Worm (Caenorhabditis elegans) whole organism, young adult: ENCODE results near the gene F54D5.2.

ENCODE experiments used
- B0019.2 ChIP-seq: fragments of 200-800 bp; sonication (Bioruptor generic); conservative IDR thresholded peaks from 2 replicates; pipeline ENCODE4 v1.3.6; 2022; ENCODE audit warnings: missing genetic modification reagents, missing genetic modification characterization, missing compliant biosample characterization
- B0336.3 ChIP-seq: fragments of 200-800 bp; sonication (Bioruptor generic); IDR thresholded peaks from 2 replicates; pipeline ENCODE4 v1.3.6; 2022; ENCODE audit warnings: missing genetic modification characterization, missing compliant biosample characterization
- C06A6.2 ChIP-seq: fragments of 200-800 bp; sonication (Bioruptor generic); conservative IDR thresholded peaks from 2 replicates; pipeline ENCODE4 v1.3.6; 2022; ENCODE audit warnings: missing genetic modification characterization, missing compliant biosample characterization
- F10E7.11 ChIP-seq: sonication (generic microtip); optimal IDR thresholded peaks from 2 replicates; lab custom pipeline; 2017; ENCODE audit warnings: mild to moderate bottlenecking, missing genetic modification characterization, moderate library complexity, missing compliant biosample characterization
- F37B4.10 ChIP-seq: fragments of 200-800 bp; sonication (Bioruptor generic); IDR thresholded peaks from 2 replicates; pipeline ENCODE4 v1.3.6; 2022; ENCODE audit warnings: missing genetic modification characterization, missing compliant biosample characterization
- F49E8.2 ChIP-seq: sonication (generic microtip); optimal IDR thresholded peaks from 3 replicates; lab custom pipeline; 2017; ENCODE audit warnings: missing genetic modification characterization, mild to moderate bottlenecking, missing compliant biosample characterization, antibody characterized with exemption, moderate library complexity; ENCODE audit not compliant: insufficient read depth
- F57C9.4 ChIP-seq: sonication (generic microtip); optimal IDR thresholded peaks from 2 replicates; lab custom pipeline; 2017; ENCODE audit warnings: mild to moderate bottlenecking, missing genetic modification characterization, missing compliant biosample characterization
- Y67H2A.10 ChIP-seq: fragments of 200-800 bp; sonication (Bioruptor generic); conservative IDR thresholded peaks from 2 replicates; pipeline ENCODE4 v1.3.6; 2022; ENCODE audit warnings: missing genetic modification reagents, missing genetic modification characterization, missing compliant biosample characterization
- Y79H2A.3 ChIP-seq: fragments of 200-800 bp; sonication (Bioruptor generic); conservative IDR thresholded peaks from 2 replicates; pipeline ENCODE4 v1.3.6; 2022; ENCODE audit warnings: missing genetic modification reagents, missing genetic modification characterization, missing compliant biosample characterization
- Y95B8A.8 ChIP-seq: fragments of 200-800 bp; sonication (Bioruptor generic); IDR thresholded peaks from 2 replicates; pipeline ENCODE4 v1.3.6; 2022; ENCODE audit warnings: missing genetic modification reagents, missing genetic modification characterization, missing compliant biosample characterization
- aptf-2 ChIP-seq: fragments of 200-800 bp; sonication (Bioruptor generic); conservative IDR thresholded peaks from 2 replicates; pipeline ENCODE4 v1.3.6; 2022; ENCODE audit warnings: missing genetic modification reagents, missing genetic modification characterization, missing compliant biosample characterization
- aptf-3 ChIP-seq: fragments of 200-800 bp; sonication (Bioruptor generic); IDR thresholded peaks from 2 replicates; pipeline ENCODE4 v1.3.6; 2022; ENCODE audit warnings: missing genetic modification characterization, missing compliant biosample characterization
- atf-7 ChIP-seq: sonication (generic microtip); optimal IDR thresholded peaks from 2 replicates; lab custom pipeline; 2017; ENCODE audit warnings: mild to moderate bottlenecking, missing genetic modification characterization, missing compliant biosample characterization
- athp-1 ChIP-seq: sonication (generic microtip); optimal IDR thresholded peaks from 2 replicates; lab custom pipeline; 2017; ENCODE audit warnings: mild to moderate bottlenecking, missing genetic modification characterization, missing compliant biosample characterization
- attf-3 ChIP-seq: fragments of 200-800 bp; sonication (Bioruptor generic); conservative IDR thresholded peaks from 2 replicates; pipeline ENCODE4 v1.3.6; 2022; ENCODE audit warnings: missing genetic modification reagents, missing genetic modification characterization, missing compliant biosample characterization
- bed-2 ChIP-seq: fragments of 200-800 bp; sonication (Bioruptor generic); IDR thresholded peaks from 2 replicates; pipeline ENCODE4 v1.3.6; 2022; ENCODE audit warnings: missing genetic modification reagents, missing genetic modification characterization, missing compliant biosample characterization
- cebp-1 ChIP-seq, 2 experiments: fragments of 200-800 bp in 1 of 2; sonication (Bioruptor generic) in 1 of 2; sonication (generic microtip) in 1 of 2; IDR thresholded peaks in 1 of 2; optimal IDR thresholded peaks in 1 of 2; 2 replicates each; pipeline versions ENCODE4 v1.3.6 to Lab custom; 2017 to 2022; ENCODE audit warnings: missing compliant biosample characterization in 2 of 2, missing genetic modification characterization in 2 of 2, mild to moderate bottlenecking in 1 of 2, missing genetic modification reagents in 1 of 2, moderate library complexity in 1 of 2
- ceh-27 ChIP-seq: fragments of 200-800 bp; sonication (Bioruptor generic); optimal IDR thresholded peaks from 2 replicates; lab custom pipeline; 2018; ENCODE audit warnings: mild to moderate bottlenecking, missing genetic modification characterization, moderate library complexity, missing compliant biosample characterization
- ceh-79 ChIP-seq: sonication (generic microtip); optimal IDR thresholded peaks from 2 replicates; lab custom pipeline; 2017; ENCODE audit warnings: mild to moderate bottlenecking, missing genetic modification characterization, missing compliant biosample characterization
- dox-1 ChIP-seq: fragments of 200-800 bp; sonication (Bioruptor generic); IDR thresholded peaks from 2 replicates; pipeline ENCODE4 v1.3.6; 2022; ENCODE audit warnings: missing genetic modification reagents, missing genetic modification characterization, missing compliant biosample characterization
- dpff-1 ChIP-seq: sonication (generic microtip); optimal IDR thresholded peaks from 2 replicates; lab custom pipeline; 2017; ENCODE audit warnings: mild to moderate bottlenecking, missing genetic modification characterization, missing compliant biosample characterization
- egl-44 ChIP-seq: fragments of 200-800 bp; sonication (Bioruptor generic); IDR thresholded peaks from 2 replicates; pipeline ENCODE4 v1.3.6; 2022; ENCODE audit warnings: missing genetic modification reagents, missing genetic modification characterization, missing compliant biosample characterization
- egrh-3 ChIP-seq: fragments of 200-800 bp; sonication (Bioruptor generic); IDR thresholded peaks from 2 replicates; pipeline ENCODE4 v1.3.6; 2022; ENCODE audit warnings: missing genetic modification reagents, missing genetic modification characterization, missing compliant biosample characterization
- ekl-4 ChIP-seq: fragments of 200-800 bp; sonication (Bioruptor generic); IDR thresholded peaks from 2 replicates; pipeline ENCODE4 v1.3.6; 2022; ENCODE audit warnings: missing genetic modification reagents, missing genetic modification characterization, missing compliant biosample characterization
- gei-17 ChIP-seq: fragments of 200-800 bp; sonication (Bioruptor generic); optimal IDR thresholded peaks from 2 replicates; lab custom pipeline; 2018; ENCODE audit warnings: mild to moderate bottlenecking, missing genetic modification characterization, missing compliant biosample characterization
- him-1 ChIP-seq: sonication (generic microtip); optimal IDR thresholded peaks from 2 replicates; lab custom pipeline; 2016; ENCODE audit warnings: missing genotype, missing genetic modification reagents, missing genetic modification characterization, missing compliant biosample characterization
- hlh-12 ChIP-seq: sonication (generic microtip); optimal IDR thresholded peaks from 2 replicates; lab custom pipeline; 2016; ENCODE audit warnings: missing genetic modification characterization, missing compliant biosample characterization
- let-607 ChIP-seq, 2 experiments: fragments of 200-800 bp in 1 of 2; sonication (Bioruptor generic) in 1 of 2; sonication (generic microtip) in 1 of 2; optimal IDR thresholded peaks; 2 replicates each; lab custom pipeline; 2016 to 2018; ENCODE audit warnings: mild to moderate bottlenecking in 2 of 2, missing compliant biosample characterization in 2 of 2, missing genetic modification characterization in 2 of 2, moderate library complexity in 2 of 2, missing genotype in 1 of 2
- lir-1 ChIP-seq: fragments of 200-800 bp; sonication (Bioruptor generic); conservative IDR thresholded peaks from 2 replicates; pipeline ENCODE4 v1.3.6; 2022; ENCODE audit warnings: missing genetic modification reagents, missing genetic modification characterization, missing compliant biosample characterization
- lsl-1 ChIP-seq: fragments of 200-800 bp; sonication (Bioruptor generic); optimal IDR thresholded peaks from 2 replicates; lab custom pipeline; 2018; ENCODE audit warnings: mild to moderate bottlenecking, missing genetic modification characterization, moderate library complexity, missing compliant biosample characterization
- lsy-27 ChIP-seq: sonication (generic microtip); optimal IDR thresholded peaks from 2 replicates; lab custom pipeline; 2017; ENCODE audit warnings: missing genetic modification characterization, mild to moderate bottlenecking, missing compliant biosample characterization, antibody characterized with exemption, missing genotype, borderline replicate concordance; ENCODE audit not compliant: insufficient read depth
- nfya-1 ChIP-seq: sonication (generic microtip); optimal IDR thresholded peaks from 2 replicates; lab custom pipeline; 2017; ENCODE audit warnings: antibody characterized with exemption, missing compliant biosample characterization, missing genetic modification characterization, borderline replicate concordance; ENCODE audit not compliant: insufficient read depth
- nfyb-1 ChIP-seq: fragments of 200-800 bp; sonication (Bioruptor generic); IDR thresholded peaks from 2 replicates; pipeline ENCODE4 v1.3.6; 2022; ENCODE audit warnings: missing genetic modification reagents, missing genetic modification characterization, missing compliant biosample characterization
- nhr-179 ChIP-seq: sonication (generic microtip); optimal IDR thresholded peaks from 2 replicates; lab custom pipeline; 2016; ENCODE audit warnings: mild to moderate bottlenecking, missing genetic modification characterization, missing compliant biosample characterization
- pbrm-1 ChIP-seq: fragments of 200-800 bp; sonication (Bioruptor generic); IDR thresholded peaks from 2 replicates; pipeline ENCODE4 v1.3.6; 2022; ENCODE audit warnings: missing genetic modification reagents, missing genetic modification characterization, missing compliant biosample characterization
- pha-4 ChIP-seq: fragments of 150-350 bp; sonication (generic microtip); optimal IDR thresholded peaks from 2 replicates; lab custom pipeline; 2014; ENCODE audit warnings: missing biosample characterization, missing genetic modification reagents, missing genetic modification characterization
- rec-8 ChIP-seq, 2 experiments: sonication (generic microtip); optimal IDR thresholded peaks; 2 replicates each; lab custom pipeline; 2016; ENCODE audit warnings: mild to moderate bottlenecking in 2 of 2, missing genetic modification characterization in 2 of 2, missing genetic modification reagents in 2 of 2, missing genotype in 2 of 2, missing biosample characterization in 1 of 2, missing compliant biosample characterization in 1 of 2, moderate library complexity in 1 of 2
- sdz-38 ChIP-seq: sonication (generic microtip); optimal IDR thresholded peaks from 2 replicates; lab custom pipeline; 2016; ENCODE audit warnings: missing genotype, missing genetic modification characterization, missing compliant biosample characterization
- sea-2 ChIP-seq: fragments of 200-800 bp; sonication (Bioruptor generic); IDR thresholded peaks from 2 replicates; pipeline ENCODE4 v1.3.6; 2022; ENCODE audit warnings: missing genetic modification characterization, missing compliant biosample characterization
- unc-130 ChIP-seq: sonication (generic microtip); optimal IDR thresholded peaks from 2 replicates; lab custom pipeline; 2016; ENCODE audit warnings: missing genetic modification reagents, missing genetic modification characterization, missing compliant biosample characterization
- unc-62 ChIP-seq: fragments of 150-350 bp; optimal IDR thresholded peaks from 2 replicates; lab custom pipeline; 2014; ENCODE audit warnings: missing biosample characterization, missing genetic modification reagents, missing genetic modification characterization
- zfh-2 ChIP-seq: fragments of 200-800 bp; sonication (Bioruptor generic); conservative IDR thresholded peaks from 2 replicates; pipeline ENCODE4 v1.3.6; 2022; ENCODE audit warnings: missing genetic modification reagents, missing genetic modification characterization, missing compliant biosample characterization
- ztf-25 ChIP-seq: fragments of 200-800 bp; sonication (Bioruptor generic); IDR thresholded peaks from 2 replicates; pipeline ENCODE4 v1.3.6; 2022; ENCODE audit warnings: missing genetic modification reagents, missing genetic modification characterization, missing compliant biosample characterization
- ztf-3 ChIP-seq: fragments of 200-800 bp; sonication (Bioruptor generic); optimal IDR thresholded peaks from 2 replicates; lab custom pipeline; 2018; ENCODE audit warnings: mild to moderate bottlenecking, missing genetic modification characterization, missing compliant biosample characterization

Gene F54D5.2

ce11 chrII:11537115-11537514 lies 35.9 kb upstream of the F54D5.2 start (continued):
- TF ChIP-seq aptf-2 (GFP tag; lab: Robert Waterston, UW): peak; percentile 85
- TF ChIP-seq cebp-1 (GFP tag; IDR thresholded peaks at IDR 0.05; lab: Robert Waterston, UW): 0 out of 2 replicates have a peak, but pooled peaks have one; percentile 27
- TF ChIP-seq cebp-1 (tag; optimal IDR thresholded peaks at IDR 0.05; lab: Kevin White, UChicago): no peak
- TF ChIP-seq F10E7.11 (tag; lab: Kevin White, UChicago): no peak
- peak; percentile 81; the same call in 1 of the 2 replicates for TF ChIP-seq bed-2
- TF ChIP-seq athp-1 (tag; lab: Kevin White, UChicago): peak; percentile 40
- TF ChIP-seq attf-3: 0 out of 2 replicates have a peak, but pooled peaks have one; percentile 38
- TF ChIP-seq ceh-79 (tag; lab: Kevin White, UChicago): no peak
- TF ChIP-seq Y95B8A.8 (GFP tag; lab: Robert Waterston, UW): peak; percentile 81; the same call in 1 of the 2 replicates
- TF ChIP-seq ceh-27 (GFP tag; lab: Kevin White, UChicago): peak; percentile 6
- peak; percentile 75; the same call in 1 of the 2 replicates for TF ChIP-seq pbrm-1 (GFP tag; lab: Robert Waterston, UW)
- peak; percentile 82 for TF ChIP-seq egrh-3 (GFP tag; lab: Robert Waterston, UW)
- no peak for TF ChIP-seq let-607 (tag; optimal IDR thresholded peaks at IDR 0.05; lab: Kevin White, UChicago)
- no peak for TF ChIP-seq nhr-179 (tag; lab: Kevin White, UChicago)
- TF ChIP-seq dox-1: peak; percentile 92
- peak; percentile 64 for TF ChIP-seq ekl-4
- peak; percentile 78; the same call in 1 of the 2 replicates for TF ChIP-seq F37B4.10 (GFP tag; lab: Robert Waterston, UW)

ce11 chrII:11537606-11538016 lies 35.4 kb upstream of the F54D5.2 start:
- no peak for TF ChIP-seq egl-44 (GFP tag; lab: Robert Waterston, UW)
- no peak for TF ChIP-seq ekl-4
- 0 out of 2 replicates have a peak, but pooled peaks have one; percentile 10 for TF ChIP-seq lir-1 (GFP tag; lab: Robert Waterston, UW)
- no peak for TF ChIP-seq lsl-1
- TF ChIP-seq zfh-2 (GFP tag; lab: Robert Waterston, UW): 0 out of 2 replicates have a peak, but pooled peaks have one; percentile 3
- TF ChIP-seq aptf-3 (GFP tag; lab: Robert Waterston, UW): no peak
- TF ChIP-seq athp-1 (tag; lab: Kevin White, UChicago): no peak
- no peak for TF ChIP-seq ztf-3 (GFP tag; lab: Kevin White, UChicago)
- TF ChIP-seq C06A6.2 (GFP tag; lab: Robert Waterston, UW): no peak
- TF ChIP-seq lsy-27 (tag; lab: Kevin White, UChicago): no peak
- no peak for TF ChIP-seq egrh-3 (GFP tag; lab: Robert Waterston, UW)
- TF ChIP-seq F49E8.2 (tag; lab: Kevin White, UChicago): no peak
- TF ChIP-seq sea-2 (GFP tag; lab: Robert Waterston, UW): no peak
- TF ChIP-seq F57C9.4: no peak
- TF ChIP-seq rec-8 (tag; optimal IDR thresholded peaks at IDR 0.05; lab: Kevin White, UChicago): no peak
- no peak for TF ChIP-seq sdz-38 (tag; lab: Kevin White, UChicago)
- TF ChIP-seq pha-4 (tag; lab: Kevin White, UChicago): no peak
- no peak for TF ChIP-seq B0019.2 (GFP tag; lab: Robert Waterston, UW)
- no peak for TF ChIP-seq F37B4.10 (GFP tag; lab: Robert Waterston, UW)
- TF ChIP-seq unc-130 (GFP tag; lab: Kevin White, UChicago): no peak
- TF ChIP-seq nfyb-1 (GFP tag; lab: Robert Waterston, UW): 0 out of 2 replicates have a peak, but pooled peaks have one; percentile 12
- TF ChIP-seq gei-17 (GFP tag; lab: Kevin White, UChicago): no peak
- TF ChIP-seq B0336.3: 0 out of 2 replicates have a peak, but pooled peaks have one; percentile 24
- TF ChIP-seq hlh-12 (tag; lab: Kevin White, UChicago): no peak
- no peak for TF ChIP-seq him-1 (tag; lab: Kevin White, UChicago)
- TF ChIP-seq unc-62 (GFP tag; lab: Kevin White, UChicago): no peak
- TF ChIP-seq Y67H2A.10 (GFP tag; lab: Robert Waterston, UW): no peak
- TF ChIP-seq Y79H2A.3 (GFP tag; lab: Robert Waterston, UW): no peak
- no peak for TF ChIP-seq dpff-1 (tag; lab: Kevin White, UChicago)
- no peak for TF ChIP-seq atf-7 (tag; lab: Kevin White, UChicago)
- no peak for TF ChIP-seq let-607 (tag; optimal IDR thresholded peaks at IDR 0.05; lab: Kevin White, UChicago)
- 0 out of 2 replicates have a peak, but pooled peaks have one; percentile 43 for TF ChIP-seq ztf-25 (GFP tag; lab: Robert Waterston, UW)
- no peak for TF ChIP-seq nfya-1
- TF ChIP-seq, all 124 proteins: peak for 5
